Worm (Caenorhabditis elegans) whole organism, mixed stage, embryonic: Measurements from ENCODE around the gene mog-1.
A peak's percentile ranks its signal among the peaks of the same experiment; 100 is the strongest.

Source experiments
- bed-3 ChIP-seq: fragments of 200-800 bp; sonication (Bioruptor generic); optimal IDR thresholded peaks from 3 replicates; lab custom pipeline; 2018; ENCODE audit warnings: mild to moderate bottlenecking, missing genetic modification characterization, moderate library complexity, missing compliant biosample characterization
- blmp-1 ChIP-seq: fragments of 150-350 bp; optimal IDR thresholded peaks from 2 replicates; lab custom pipeline; 2014; ENCODE audit warnings: missing biosample characterization, missing genetic modification characterization
- ceh-43 ChIP-seq: fragments of 200-800 bp; sonication (Bioruptor generic); optimal IDR thresholded peaks from 2 replicates; lab custom pipeline; 2018; ENCODE audit warnings: mild to moderate bottlenecking, missing genetic modification characterization, moderate library complexity, missing compliant biosample characterization
- ceh-83 ChIP-seq: fragments of 200-800 bp; sonication (Bioruptor generic); optimal IDR thresholded peaks from 2 replicates; lab custom pipeline; 2018; ENCODE audit warnings: mild to moderate bottlenecking, missing genetic modification characterization, missing compliant biosample characterization
- ces-1 ChIP-seq: fragments of 150-350 bp; optimal IDR thresholded peaks from 2 replicates; lab custom pipeline; 2014; ENCODE audit warnings: missing biosample characterization, missing genetic modification reagents, missing genetic modification characterization
- cnd-1 ChIP-seq: fragments of 200-800 bp; sonication (Bioruptor generic); optimal IDR thresholded peaks from 2 replicates; lab custom pipeline; 2018; ENCODE audit warnings: mild to moderate bottlenecking, missing genetic modification characterization, missing compliant biosample characterization
- drap-1 ChIP-seq: fragments of 200-800 bp; sonication (Bioruptor generic); optimal IDR thresholded peaks from 3 replicates; lab custom pipeline; 2018; ENCODE audit warnings: mild to moderate bottlenecking, missing genetic modification characterization, missing compliant biosample characterization
- elt-1 ChIP-seq: sonication (generic microtip); optimal IDR thresholded peaks from 2 replicates; lab custom pipeline; 2017; ENCODE audit warnings: missing genetic modification characterization, mild to moderate bottlenecking, missing compliant biosample characterization, antibody characterized with exemption, moderate library complexity, borderline replicate concordance; ENCODE audit not compliant: insufficient read depth
- elt-3 ChIP-seq: fragments of 150-350 bp; optimal IDR thresholded peaks from 2 replicates; lab custom pipeline; 2014; ENCODE audit warnings: missing biosample characterization, missing genetic modification characterization
- flh-1 ChIP-seq: fragments of 200-800 bp; sonication (Bioruptor generic); optimal IDR thresholded peaks from 2 replicates; lab custom pipeline; 2018; ENCODE audit warnings: mild to moderate bottlenecking, missing genetic modification characterization, moderate library complexity, missing compliant biosample characterization
- ham-2 ChIP-seq: fragments of 200-800 bp; sonication (Bioruptor generic); optimal IDR thresholded peaks from 2 replicates; lab custom pipeline; 2018; ENCODE audit warnings: mild to moderate bottlenecking, missing genetic modification characterization, missing compliant biosample characterization
- hlh-1 ChIP-seq: fragments of 150-350 bp; optimal IDR thresholded peaks from 2 replicates; lab custom pipeline; 2014; ENCODE audit warnings: missing biosample characterization, missing genetic modification reagents, missing genetic modification characterization
- lin-32 ChIP-seq: fragments of 200-800 bp; sonication (Bioruptor generic); optimal IDR thresholded peaks from 2 replicates; lab custom pipeline; 2018; ENCODE audit warnings: mild to moderate bottlenecking, missing genetic modification characterization, missing compliant biosample characterization
- lsy-2 ChIP-seq: fragments of 150-350 bp; optimal IDR thresholded peaks from 2 replicates; lab custom pipeline; 2014; ENCODE audit warnings: missing biosample characterization, missing genetic modification characterization
- mab-5 ChIP-seq: fragments of 150-350 bp; optimal IDR thresholded peaks from 2 replicates; lab custom pipeline; 2014; ENCODE audit warnings: missing biosample characterization, missing genetic modification characterization
- mep-1 ChIP-seq: fragments of 150-350 bp; optimal IDR thresholded peaks from 2 replicates; lab custom pipeline; 2017; ENCODE audit warnings: missing biosample characterization, missing genetic modification reagents, missing genetic modification characterization, inconsistent platforms
- mls-2 ChIP-seq: sonication (generic microtip); optimal IDR thresholded peaks from 2 replicates; lab custom pipeline; 2016; ENCODE audit warnings: mild to moderate bottlenecking, missing genetic modification characterization, moderate library complexity, missing compliant biosample characterization
- nhr-12 ChIP-seq: fragments of 150-350 bp; optimal IDR thresholded peaks from 2 replicates; lab custom pipeline; 2014; ENCODE audit warnings: missing biosample characterization, missing genetic modification characterization
- nhr-237 ChIP-seq: fragments of 150-350 bp; optimal IDR thresholded peaks from 2 replicates; lab custom pipeline; 2014; ENCODE audit warnings: missing biosample characterization, missing genetic modification characterization
- nhr-28 ChIP-seq: fragments of 150-350 bp; optimal IDR thresholded peaks from 2 replicates; lab custom pipeline; 2014; ENCODE audit warnings: missing biosample characterization, missing genetic modification characterization
- nhr-76 ChIP-seq: sonication (generic microtip); optimal IDR thresholded peaks from 2 replicates; lab custom pipeline; 2017; ENCODE audit warnings: missing biosample characterization, missing genetic modification characterization
- pha-4 ChIP-seq: fragments of 150-350 bp; optimal IDR thresholded peaks from 2 replicates; lab custom pipeline; 2018; ENCODE audit warnings: missing biosample characterization, missing genetic modification reagents, missing genetic modification characterization
- sem-2 ChIP-seq: fragments of 200-800 bp; sonication (Bioruptor generic); optimal IDR thresholded peaks from 2 replicates; lab custom pipeline; 2018; ENCODE audit warnings: mild to moderate bottlenecking, missing genetic modification characterization, missing compliant biosample characterization
- snpc-4 ChIP-seq: fragments of 150-350 bp; optimal IDR thresholded peaks from 2 replicates; lab custom pipeline; 2014; ENCODE audit warnings: missing biosample characterization, missing genetic modification characterization
- sptf-1 ChIP-seq: sonication (generic microtip); optimal IDR thresholded peaks from 2 replicates; lab custom pipeline; 2017; ENCODE audit warnings: mild to moderate bottlenecking, missing genetic modification characterization, moderate library complexity, missing compliant biosample characterization
- unc-120 ChIP-seq: sonication (generic microtip); optimal IDR thresholded peaks from 2 replicates; lab custom pipeline; 2017; ENCODE audit warnings: missing genetic modification characterization, missing compliant biosample characterization; ENCODE audit not compliant: poor library complexity, severe bottlenecking
- unc-39 ChIP-seq: fragments of 150-350 bp; optimal IDR thresholded peaks from 2 replicates; lab custom pipeline; 2014; ENCODE audit warnings: missing biosample characterization, missing genetic modification characterization
- unc-62 ChIP-seq: fragments of 150-350 bp; optimal IDR thresholded peaks from 2 replicates; lab custom pipeline; 2014; ENCODE audit warnings: missing biosample characterization, missing genetic modification reagents, missing genetic modification characterization
- zip-8 ChIP-seq: fragments of 150-350 bp; optimal IDR thresholded peaks from 2 replicates; lab custom pipeline; 2014; ENCODE audit warnings: missing biosample characterization, missing genetic modification characterization
- ztf-11 ChIP-seq: fragments of 150-350 bp; optimal IDR thresholded peaks from 2 replicates; lab custom pipeline; 2014; ENCODE audit warnings: missing biosample characterization, missing genetic modification characterization

Gene mog-1

ce11 chrIII:9986827-9987429 is 30.9 kb upstream of the mog-1 start, which contains the start of gene C05B5.12:
TSS of gene C05B5.12 (plus strand) at chrIII:9987379.
- no peak for TF ChIP-seq ztf-11 (tag; lab: Kevin White, UChicago)
- TF ChIP-seq ham-2 (GFP tag; lab: Kevin White, UChicago), result no peak
- TF ChIP-seq mab-5 (tag; lab: Kevin White, UChicago), result peak; percentile 7
- TF ChIP-seq unc-120 (tag; lab: Kevin White, UChicago), result peak; percentile 88
- no peak for TF ChIP-seq snpc-4
- no peak for TF ChIP-seq ces-1
- no peak for TF ChIP-seq blmp-1 (tag; lab: Kevin White, UChicago)
- TF ChIP-seq hlh-1 (tag; lab: Kevin White, UChicago), result peak; percentile 92
- peak; percentile 81 for TF ChIP-seq unc-62 (GFP tag; lab: Kevin White, UChicago)
- TF ChIP-seq mls-2 (tag; lab: Kevin White, UChicago), result no peak
- no peak for TF ChIP-seq cnd-1 (tag; lab: Kevin White, UChicago)

ce11 chrIII:9985542-9985941 is 29.5 kb upstream of the mog-1 start:
- TF ChIP-seq pha-4 (tag; lab: Kevin White, UChicago) (no peak), lin-32 (GFP tag; lab: Kevin White, UChicago) (no peak), flh-1 (no peak), unc-39 (no peak), unc-62 (GFP tag; lab: Kevin White, UChicago) (no peak), drap-1 (GFP tag; lab: Kevin White, UChicago) (no peak), zip-8 (no peak), nhr-237 (tag; lab: Kevin White, UChicago) (no peak), hlh-1 (tag; lab: Kevin White, UChicago) (no peak)

- TF ChIP-seq ztf-11 (tag; lab: Kevin White, UChicago) (no peak), unc-62 (GFP tag; lab: Kevin White, UChicago) (no peak), mls-2 (tag; lab: Kevin White, UChicago) (no peak), elt-1 (tag; lab: Kevin White, UChicago) (no peak), unc-39 (no peak), zip-8 (no peak), mep-1 (tag; lab: Kevin White, UChicago) (no peak), flh-1 (no peak), cnd-1 (tag; lab: Kevin White, UChicago) (no peak), bed-3 (no peak), sptf-1 (no peak), snpc-4 (no peak), nhr-76 (no peak), elt-3 (tag; lab: Kevin White, UChicago) (no peak), lsy-2 (no peak), unc-120 (tag; lab: Kevin White, UChicago) (no peak), pha-4 (tag; lab: Kevin White, UChicago) (no peak)
- TF ChIP-seq, all 35 proteins: peak for 0
These were observed 28.6 kb upstream of the mog-1 start for ce11 chrIII:9984604-9985003.

- peak; percentile 64 for TF ChIP-seq ces-1
- peak; percentile 55 for TF ChIP-seq unc-62 (GFP tag; lab: Kevin White, UChicago)
- no peak for TF ChIP-seq nhr-237 (tag; lab: Kevin White, UChicago)
These were observed 26.2 kb upstream of the mog-1 start for ce11 chrIII:9982119-9982642.

ce11 chrIII:9973765-9974164 is 17.8 kb upstream of the mog-1 start, which contains the start of gene R10E12.2:
TSS of gene R10E12.2 (minus strand) at chrIII:9973865.
- TF ChIP-seq ceh-43, result no peak
- TF ChIP-seq elt-3 (tag; lab: Kevin White, UChicago), result no peak
- no peak for TF ChIP-seq drap-1 (GFP tag; lab: Kevin White, UChicago)
- no peak for TF ChIP-seq sem-2
- no peak for TF ChIP-seq pha-4 (tag; lab: Kevin White, UChicago)
- no peak for TF ChIP-seq bed-3
- TF ChIP-seq snpc-4, result no peak
- TF ChIP-seq nhr-76, result no peak
- TF ChIP-seq hlh-1 (tag; lab: Kevin White, UChicago), result no peak
- no peak for TF ChIP-seq nhr-237 (tag; lab: Kevin White, UChicago)
- no peak for TF ChIP-seq nhr-12
- no peak for TF ChIP-seq mab-5 (tag; lab: Kevin White, UChicago)
- no peak for TF ChIP-seq flh-1
- TF ChIP-seq zip-8, result no peak
- no peak for TF ChIP-seq ceh-83 (GFP tag; lab: Kevin White, UChicago)
- TF ChIP-seq sptf-1, result no peak
- no peak for TF ChIP-seq nhr-28 (tag; lab: Kevin White, UChicago)
